Fruit fly (Drosophila melanogaster) whole organism, pupa: ENCODE data around the gene Reg-2.
A peak's percentile ranks its signal among the peaks of the same experiment; 100 is the strongest.

Experiments used
- CG15710 ChIP-seq: fragments of 200-800 bp; sonication (Bioruptor generic); optimal IDR thresholded peaks from 2 replicates; lab custom pipeline; 2018; ENCODE audit warnings: missing biosample characterization, mild to moderate bottlenecking, missing genetic modification characterization, moderate library complexity
- CG32121 ChIP-seq: fragments of 200-800 bp; sonication (Bioruptor generic); IDR thresholded peaks from 2 replicates; pipeline ENCODE4 v1.3.6; 2022; ENCODE audit warnings: missing biosample characterization, missing genetic modification characterization
- CG4496 ChIP-seq: fragments of 200-800 bp; sonication (Bioruptor generic); IDR thresholded peaks from 3 replicates; pipeline ENCODE4 v1.3.6; 2022; ENCODE audit warnings: missing biosample characterization, missing genetic modification characterization
- CG8301 ChIP-seq: fragments of 200-800 bp; sonication (Bioruptor generic); optimal IDR thresholded peaks from 2 replicates; lab custom pipeline; 2018; ENCODE audit warnings: missing biosample characterization, mild to moderate bottlenecking, missing genetic modification characterization
- EcR ChIP-seq: fragments of 200-800 bp; sonication (Bioruptor generic); optimal IDR thresholded peaks from 3 replicates; lab custom pipeline; 2019; ENCODE audit warnings: missing biosample characterization, missing genetic modification characterization, mild to moderate bottlenecking, moderate library complexity, missing genetic modification reagents
- Pif1B ChIP-seq: fragments of 200-800 bp; sonication (Bioruptor generic); optimal IDR thresholded peaks from 3 replicates; lab custom pipeline; 2016; ENCODE audit warnings: missing biosample characterization, missing genetic modification characterization

DNA sequence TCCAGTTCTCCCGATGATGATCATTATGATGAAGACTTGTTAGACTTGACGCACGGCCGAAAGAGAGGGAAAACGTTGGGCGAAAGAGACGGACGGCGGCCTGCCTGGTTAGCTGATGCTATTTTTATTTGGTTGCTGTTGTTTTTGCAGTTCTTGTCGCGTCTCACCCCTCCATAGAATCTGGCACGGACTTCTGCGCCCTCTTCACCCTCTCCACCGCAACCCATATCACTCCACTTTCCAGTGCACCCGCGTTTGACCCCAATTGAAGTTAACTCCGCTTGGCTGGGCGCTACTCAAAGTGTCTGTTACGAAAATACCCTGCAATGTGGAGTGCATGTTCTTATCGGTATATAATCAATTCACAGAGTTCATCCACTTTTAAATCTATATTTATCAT lies 45.3 kb downstream of the Reg-2 start:
- no peak for TF ChIP-seq Pif1B (GFP tag; lab: Kevin White, UChicago)
- TF ChIP-seq CG4496 (GFP tag; lab: Robert Waterston, UW): 0 out of 3 replicates have a peak, but pooled peaks have one; percentile 39
- TF ChIP-seq CG32121: peak; percentile 25; the same call in 1 of the 2 replicates
- TF ChIP-seq CG8301: no peak
- no peak for TF ChIP-seq CG15710 (tag; lab: Kevin White, UChicago)
- TF ChIP-seq EcR (GFP tag; lab: Kevin White, UChicago): peak; percentile 52
